Worm (Caenorhabditis elegans) whole organism, late embryonic: ENCODE measurements around the gene T04B2.3.

ENCODE experiments used
- C38D4.7 ChIP-seq: fragments of 200-800 bp; sonication (Bioruptor generic); optimal IDR thresholded peaks from 2 replicates; lab custom pipeline; 2018; ENCODE audit warnings: mild to moderate bottlenecking, missing genetic modification characterization, moderate library complexity, missing compliant biosample characterization
- K09A11.1 ChIP-seq: sonication (generic microtip); optimal IDR thresholded peaks from 2 replicates; lab custom pipeline; 2017; ENCODE audit warnings: antibody characterized with exemption, mild to moderate bottlenecking, missing genetic modification characterization, missing compliant biosample characterization; ENCODE audit not compliant: insufficient read depth
- T23F11.4 ChIP-seq: fragments of 200-800 bp; sonication (Bioruptor generic); optimal IDR thresholded peaks from 2 replicates; lab custom pipeline; 2018; ENCODE audit warnings: mild to moderate bottlenecking, missing genetic modification characterization, missing compliant biosample characterization
- Y22D7AL.16 ChIP-seq: sonication (generic microtip); optimal IDR thresholded peaks from 2 replicates; lab custom pipeline; 2016; ENCODE audit warnings: missing genetic modification characterization, missing compliant biosample characterization
- ahr-1 ChIP-seq: sonication (generic microtip); optimal IDR thresholded peaks from 2 replicates; lab custom pipeline; 2016; ENCODE audit warnings: missing genetic modification characterization, missing compliant biosample characterization
- ama-1 ChIP-seq: fragments of 150-350 bp; optimal IDR thresholded peaks from 2 replicates; lab custom pipeline; 2014
- ceh-14 ChIP-seq: sonication (generic microtip); optimal IDR thresholded peaks from 2 replicates; lab custom pipeline; 2016; ENCODE audit warnings: missing genotype, missing genetic modification characterization, missing compliant biosample characterization
- ceh-18 ChIP-seq: sonication (generic microtip); optimal IDR thresholded peaks from 2 replicates; lab custom pipeline; 2016; ENCODE audit warnings: missing genetic modification characterization, missing compliant biosample characterization
- ceh-19 ChIP-seq: fragments of 200-800 bp; sonication (Bioruptor generic); optimal IDR thresholded peaks from 2 replicates; lab custom pipeline; 2018; ENCODE audit warnings: mild to moderate bottlenecking, missing genetic modification characterization, missing compliant biosample characterization
- ceh-2 ChIP-seq: sonication (generic microtip); optimal IDR thresholded peaks from 2 replicates; lab custom pipeline; 2016; ENCODE audit warnings: missing genotype, missing genetic modification characterization, missing compliant biosample characterization
- ceh-22 ChIP-seq: sonication (generic microtip); optimal IDR thresholded peaks from 2 replicates; lab custom pipeline; 2017; ENCODE audit warnings: missing biosample characterization, missing genetic modification characterization
- ceh-24 ChIP-seq: sonication (generic microtip); optimal IDR thresholded peaks from 2 replicates; lab custom pipeline; 2016; ENCODE audit warnings: mild to moderate bottlenecking, missing genetic modification characterization, missing compliant biosample characterization
- ceh-45 ChIP-seq: fragments of 200-800 bp; sonication (Bioruptor generic); IDR thresholded peaks from 2 replicates; pipeline ENCODE4 v1.3.6; 2022; ENCODE audit warnings: missing genetic modification reagents, missing genetic modification characterization, missing compliant biosample characterization
- elt-2 ChIP-seq: sonication (generic microtip); optimal IDR thresholded peaks from 2 replicates; lab custom pipeline; 2016; ENCODE audit warnings: missing genetic modification reagents, missing genetic modification characterization, missing compliant biosample characterization
- eyg-1 ChIP-seq: sonication (generic microtip); optimal IDR thresholded peaks from 2 replicates; lab custom pipeline; 2016; ENCODE audit warnings: missing genotype, missing genetic modification characterization, missing compliant biosample characterization
- fkh-10 ChIP-seq: fragments of 150-350 bp; optimal IDR thresholded peaks from 2 replicates; lab custom pipeline; 2014; ENCODE audit warnings: missing biosample characterization, missing genetic modification reagents, missing genetic modification characterization
- gmeb-2 ChIP-seq: sonication (generic microtip); optimal IDR thresholded peaks from 2 replicates; lab custom pipeline; 2016; ENCODE audit warnings: missing genetic modification characterization, inconsistent platforms, missing compliant biosample characterization
- hlh-30 ChIP-seq: sonication (generic microtip); optimal IDR thresholded peaks from 2 replicates; lab custom pipeline; 2017; ENCODE audit warnings: antibody characterized with exemption, missing genetic modification characterization, missing compliant biosample characterization; ENCODE audit not compliant: insufficient read depth
- lin-11 ChIP-seq: fragments of 200-800 bp; sonication (Bioruptor generic); optimal IDR thresholded peaks from 2 replicates; lab custom pipeline; 2018; ENCODE audit warnings: mild to moderate bottlenecking, missing genetic modification characterization, missing compliant biosample characterization
- madf-2 ChIP-seq: sonication (generic microtip); optimal IDR thresholded peaks from 2 replicates; lab custom pipeline; 2017; ENCODE audit warnings: missing genetic modification characterization, missing compliant biosample characterization
- nhr-11 ChIP-seq: fragments of 150-350 bp; optimal IDR thresholded peaks from 2 replicates; lab custom pipeline; 2014; ENCODE audit warnings: missing biosample characterization, missing genetic modification characterization
- nhr-232 ChIP-seq: sonication (generic microtip); optimal IDR thresholded peaks from 2 replicates; lab custom pipeline; 2016; ENCODE audit warnings: missing genetic modification characterization, missing compliant biosample characterization
- npax-4 ChIP-seq: sonication (generic microtip); optimal IDR thresholded peaks from 2 replicates; lab custom pipeline; 2016; ENCODE audit warnings: missing genetic modification characterization, missing compliant biosample characterization
- pag-3 ChIP-seq: sonication (generic microtip); optimal IDR thresholded peaks from 2 replicates; lab custom pipeline; 2016; ENCODE audit warnings: missing compliant biosample characterization, missing genetic modification characterization, borderline replicate concordance
- pax-1 ChIP-seq: fragments of 150-350 bp; optimal IDR thresholded peaks from 2 replicates; lab custom pipeline; 2014; ENCODE audit warnings: missing biosample characterization, missing genetic modification characterization
- pha-2 ChIP-seq: sonication (generic microtip); optimal IDR thresholded peaks from 2 replicates; lab custom pipeline; 2017; ENCODE audit warnings: mild to moderate bottlenecking, missing genetic modification characterization, missing compliant biosample characterization
- pros-1 ChIP-seq: fragments of 150-350 bp; optimal IDR thresholded peaks from 2 replicates; lab custom pipeline; 2014; ENCODE audit warnings: missing biosample characterization, missing genetic modification reagents, missing genetic modification characterization
- syd-9 ChIP-seq: sonication (generic microtip); optimal IDR thresholded peaks from 2 replicates; lab custom pipeline; 2016; ENCODE audit warnings: mild to moderate bottlenecking, missing genetic modification characterization, moderate library complexity, missing compliant biosample characterization
- tbx-2 ChIP-seq: sonication (generic microtip); optimal IDR thresholded peaks from 2 replicates; lab custom pipeline; 2016; ENCODE audit warnings: missing genetic modification characterization, missing compliant biosample characterization
- tbx-7 ChIP-seq: sonication (generic microtip); optimal IDR thresholded peaks from 2 replicates; lab custom pipeline; 2016; ENCODE audit warnings: missing genotype, missing genetic modification characterization, missing compliant biosample characterization
- unc-3 ChIP-seq, 2 experiments: fragments of 200-800 bp in 1 of 2; sonication (Bioruptor generic) in 1 of 2; sonication (generic microtip) in 1 of 2; conservative IDR thresholded peaks in 1 of 2; optimal IDR thresholded peaks in 1 of 2; 2 replicates each; pipeline versions ENCODE4 v1.3.6 to Lab custom; 2016 to 2022; ENCODE audit warnings: missing compliant biosample characterization in 2 of 2, missing genetic modification characterization in 2 of 2, missing genetic modification reagents in 1 of 2
- unc-42 ChIP-seq: sonication (generic microtip); optimal IDR thresholded peaks from 2 replicates; lab custom pipeline; 2016; ENCODE audit warnings: missing genotype, missing genetic modification characterization, missing compliant biosample characterization
- unc-55 ChIP-seq: sonication (generic microtip); optimal IDR thresholded peaks from 2 replicates; lab custom pipeline; 2017; ENCODE audit warnings: missing biosample characterization, missing genetic modification reagents, missing genetic modification characterization
- zip-5 ChIP-seq: sonication (generic microtip); optimal IDR thresholded peaks from 2 replicates; lab custom pipeline; 2016; ENCODE audit warnings: missing genetic modification characterization, missing compliant biosample characterization
- ztf-16 ChIP-seq: sonication (generic microtip); optimal IDR thresholded peaks from 2 replicates; lab custom pipeline; 2017; ENCODE audit warnings: missing genetic modification characterization, missing compliant biosample characterization

The T04B2.3 gene

ce11 chrIV:10085401-10086187 is 38.4 kb downstream of the T04B2.3 start, which contains the start of the genes col-2 and ndc-80 (continued):
- TF ChIP-seq elt-2 (no peak), ceh-19 (GFP tag; lab: Kevin White, UChicago) (no peak), pha-2 (tag; lab: Kevin White, UChicago) (no peak), nhr-232 (tag; lab: Kevin White, UChicago) (no peak), fkh-10 (no peak), unc-3 (GFP tag; conservative IDR thresholded peaks at IDR 0.05; lab: Robert Waterston, UW) (no peak), unc-3 (tag; optimal IDR thresholded peaks at IDR 0.05; lab: Kevin White, UChicago) (no peak), pros-1 (tag; lab: Kevin White, UChicago) (no peak)

DNA sequence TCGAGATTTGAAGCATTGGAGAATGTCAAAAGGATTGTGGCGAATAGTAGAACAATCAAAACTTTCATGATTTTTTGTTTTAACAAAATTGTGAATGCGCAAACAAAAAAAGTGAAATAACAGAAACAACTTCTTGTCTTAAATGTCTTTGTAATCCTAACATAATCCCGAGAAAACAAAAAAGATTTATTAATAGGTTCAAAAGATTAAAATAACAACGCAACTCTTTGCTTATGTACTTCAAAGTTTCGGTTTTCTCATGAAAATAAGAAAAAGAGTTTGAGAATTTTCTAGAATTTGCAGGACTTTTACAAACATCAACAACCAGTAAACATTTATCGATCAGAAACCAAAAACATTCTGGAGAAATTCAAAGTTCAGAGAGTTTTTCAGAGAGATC is 42.6 kb downstream of the T04B2.3 start, which contains the start of gene ttr-39:
ttr-39 (minus strand) TSS at position 101 of the 400 bp plus-strand sequence.
- TF ChIP-seq Y22D7AL.16 (tag; lab: Kevin White, UChicago) (no peak), pax-1 (no peak), ceh-2 (tag; lab: Kevin White, UChicago) (no peak), ceh-45 (GFP tag; lab: Robert Waterston, UW) (no peak), nhr-232 (tag; lab: Kevin White, UChicago) (no peak), ceh-22 (tag; lab: Kevin White, UChicago) (no peak), ceh-14 (tag; lab: Kevin White, UChicago) (no peak), T23F11.4 (no peak), pag-3 (tag; lab: Kevin White, UChicago) (no peak)

DNA sequence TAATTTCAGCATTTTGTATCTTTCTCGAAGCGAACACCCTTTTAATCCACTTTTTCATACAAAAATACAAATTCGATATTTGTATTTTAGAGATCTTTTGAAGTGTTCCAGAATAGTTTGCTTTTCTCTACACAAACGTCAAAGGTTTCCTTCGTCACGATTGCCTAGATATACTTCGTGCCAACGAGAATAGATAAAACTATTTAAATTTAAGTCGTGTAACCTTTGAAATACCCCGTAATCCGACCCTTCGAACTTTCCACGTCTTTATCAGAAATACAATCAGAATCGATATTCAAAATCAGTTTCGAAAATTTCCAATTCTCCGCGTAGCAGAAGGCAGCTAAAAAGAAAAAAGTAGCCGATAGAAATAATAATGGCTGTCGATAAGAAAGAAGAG is 43.1 kb downstream of the T04B2.3 start, which contains the start of gene ttbk-5:
ttbk-5 (plus strand) TSS at position 301 of the 400 bp plus-strand sequence.
- no peak for TF ChIP-seq K09A11.1 (tag; lab: Kevin White, UChicago)
- no peak for TF ChIP-seq hlh-30 (tag; lab: Kevin White, UChicago)
- TF ChIP-seq ama-1 (lab: Kevin White, UChicago) = no peak
- no peak for TF ChIP-seq gmeb-2 (tag; lab: Kevin White, UChicago)
- no peak for TF ChIP-seq madf-2 (tag; lab: Kevin White, UChicago)

ce11 chrIV:10095171-10095570 is 48.0 kb downstream of the T04B2.3 start, which contains the start of the genes C04G2.5 and msp-36:
Gene C04G2.5, minus strand, starts transcription at chrIV:10095271.
Gene msp-36, plus strand, starts transcription at chrIV:10095433.
- no peak for TF ChIP-seq ceh-24 (tag; lab: Kevin White, UChicago)
- no peak for TF ChIP-seq tbx-2 (tag; lab: Kevin White, UChicago)
- TF ChIP-seq ceh-18 (tag; lab: Kevin White, UChicago) = no peak
- TF ChIP-seq unc-55 (GFP tag; lab: Kevin White, UChicago) = no peak

DNA sequence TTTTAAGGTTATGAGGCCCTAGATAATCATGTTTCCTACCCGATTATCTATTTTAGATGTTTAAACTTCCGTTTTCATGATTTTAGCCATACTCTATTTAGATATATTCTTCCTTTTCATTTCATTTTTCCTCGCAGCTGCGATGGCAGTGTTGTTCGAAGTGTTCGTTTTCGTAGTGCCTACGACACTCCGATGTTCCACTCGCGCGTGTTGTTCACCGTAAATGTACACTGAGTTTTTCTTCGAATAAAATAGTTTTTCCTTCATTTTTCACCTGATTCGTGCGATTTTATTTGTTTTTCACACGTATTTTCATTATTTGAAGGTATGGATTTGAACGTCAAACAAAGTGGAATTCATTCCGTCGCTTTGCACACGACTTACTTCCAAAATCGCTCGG is 49.7 kb downstream of the T04B2.3 start, which contains the start of gene dis-3:
dis-3 (plus strand) TSS at position 322 of the 400 bp plus-strand sequence.
- no peak for TF ChIP-seq ceh-2 (tag; lab: Kevin White, UChicago)
- no peak for TF ChIP-seq pag-3 (tag; lab: Kevin White, UChicago)
- no peak for TF ChIP-seq ceh-22 (tag; lab: Kevin White, UChicago)
- TF ChIP-seq ztf-16 (tag; lab: Kevin White, UChicago) = no peak
- no peak for TF ChIP-seq pros-1 (tag; lab: Kevin White, UChicago)
- no peak for TF ChIP-seq eyg-1
- TF ChIP-seq hlh-30 (tag; lab: Kevin White, UChicago) = no peak
- no peak for TF ChIP-seq C38D4.7 (GFP tag; lab: Kevin White, UChicago)
- no peak for TF ChIP-seq ahr-1 (tag; lab: Kevin White, UChicago)
- TF ChIP-seq unc-3 (GFP tag; conservative IDR thresholded peaks at IDR 0.05; lab: Robert Waterston, UW) = no peak
- TF ChIP-seq unc-3 (tag; optimal IDR thresholded peaks at IDR 0.05; lab: Kevin White, UChicago) = no peak
- TF ChIP-seq ceh-24 (tag; lab: Kevin White, UChicago) = no peak
- TF ChIP-seq unc-42 (tag; lab: Kevin White, UChicago) = no peak
- no peak for TF ChIP-seq tbx-7 (tag; lab: Kevin White, UChicago)
- no peak for TF ChIP-seq nhr-11 (tag; lab: Kevin White, UChicago)
- TF ChIP-seq ceh-14 (tag; lab: Kevin White, UChicago) = no peak
- no peak for TF ChIP-seq zip-5
- no peak for TF ChIP-seq npax-4 (tag; lab: Kevin White, UChicago)
- no peak for TF ChIP-seq syd-9
- no peak for TF ChIP-seq lin-11 (tag; lab: Kevin White, UChicago)
- TF ChIP-seq unc-55 (GFP tag; lab: Kevin White, UChicago) = no peak
